Worm (Caenorhabditis elegans): Measurements from ENCODE around the gene mask-1.

Gene mask-1

ce11 chrIV:10366018-10366417 lies 8.7 kb upstream of the mask-1 start, which contains the start of gene sir-2.1 (continued):
- TF ChIP-seq attf-6 (GFP tag; IDR thresholded peaks at IDR 0.05) (peak; percentile 51), sdz-38 (tag; optimal IDR thresholded peaks at IDR 0.05) (no peak), ceh-100 (GFP tag; IDR thresholded peaks at IDR 0.05) (0 out of 2 replicates have a peak, but pooled peaks have one; percentile 26), F23B12.7 (tag; optimal IDR thresholded peaks at IDR 0.05; ENCODE audit: insufficient read depth) (peak; percentile 16), tbx-9 (tag; optimal IDR thresholded peaks at IDR 0.05; ENCODE audit: borderline replicate concordance) (no peak), attf-5 (GFP tag; optimal IDR thresholded peaks at IDR 0.05) (peak; percentile 61), F52B5.7 (tag; optimal IDR thresholded peaks at IDR 0.05) (peak; percentile 6), die-1 (tag; optimal IDR thresholded peaks at IDR 0.05) (peak; percentile 5), tlf-1 (GFP tag; optimal IDR thresholded peaks at IDR 0.05) (peak; percentile 18), attf-3 (GFP tag; conservative IDR thresholded peaks at IDR 0.05) (no peak), lir-1 (GFP tag; conservative IDR thresholded peaks at IDR 0.05) (no peak), ceh-79 (tag; optimal IDR thresholded peaks at IDR 0.05) (peak; percentile 37), ekl-4 (GFP tag; IDR thresholded peaks at IDR 0.05) (peak; percentile 42; the same call in 1 of the 2 replicates), somi-1 (GFP tag; optimal IDR thresholded peaks at IDR 0.05) (no peak), lsl-1 (GFP tag; optimal IDR thresholded peaks at IDR 0.05) (peak; percentile 26), chd-7 (tag; optimal IDR thresholded peaks at IDR 0.05) (peak; percentile 13), rcor-1 (GFP tag; IDR thresholded peaks at IDR 0.05) (0 out of 2 replicates have a peak, but pooled peaks have one; percentile 25), F33H1.4 (GFP tag; IDR thresholded peaks at IDR 0.05) (peak; percentile 66), snpc-3.4 (tag; optimal IDR thresholded peaks at IDR 0.05) (peak; percentile 35), Y56A3A.18 (GFP tag; IDR thresholded peaks at IDR 0.05) (no peak), sptf-2 (GFP tag; optimal IDR thresholded peaks at IDR 0.05) (no peak), ztf-18 (tag; optimal IDR thresholded peaks at IDR 0.05) (peak; percentile 91), xnd-1 (tag; optimal IDR thresholded peaks at IDR 0.05) (peak; percentile 11), lin-26 (GFP tag; IDR thresholded peaks at IDR 0.05) (no peak), hmg-1.2 (GFP tag; IDR thresholded peaks at IDR 0.05) (peak; percentile 44), atf-7 (tag; optimal IDR thresholded peaks at IDR 0.05) (no peak), athp-1 (tag; optimal IDR thresholded peaks at IDR 0.05) (peak; percentile 29)

ce11 chrIV:10367740-10368246 lies 6.9 kb upstream of the mask-1 start, which contains the start of gene pges-2:
Gene pges-2 (minus strand): TSS chrIV:10367790.
- TF ChIP-seq madf-6 (GFP tag; IDR thresholded peaks at IDR 0.05) = peak; percentile 6; the same call in 1 of the 2 replicates
- TF ChIP-seq F33H1.4 (GFP tag; IDR thresholded peaks at IDR 0.05) = peak; percentile 84
- TF ChIP-seq ztf-18 (tag; optimal IDR thresholded peaks at IDR 0.05) = peak; percentile 47
- TF ChIP-seq ztf-28 (GFP tag; IDR thresholded peaks at IDR 0.05) = no peak
- no peak for TF ChIP-seq sptf-2 (GFP tag; optimal IDR thresholded peaks at IDR 0.05)
- 0 out of 2 replicates have a peak, but pooled peaks have one; percentile 20 for TF ChIP-seq nfyb-1 (GFP tag; IDR thresholded peaks at IDR 0.05)
- TF ChIP-seq lin-40 (tag; optimal IDR thresholded peaks at IDR 0.05) = no peak
- TF ChIP-seq xnd-1 (tag; optimal IDR thresholded peaks at IDR 0.05) = no peak
- TF ChIP-seq unc-130 (GFP tag; optimal IDR thresholded peaks at IDR 0.05) = no peak
- TF ChIP-seq D2030.7 (GFP tag; IDR thresholded peaks at IDR 0.05) = no peak

- no peak for TF ChIP-seq D2030.7 (GFP tag; IDR thresholded peaks at IDR 0.05)
- no peak; the same call in 1 of the 2 replicates for TF ChIP-seq cebp-1 (GFP tag; IDR thresholded peaks at IDR 0.05)
- peak; percentile 82 for TF ChIP-seq cebp-1 (tag; optimal IDR thresholded peaks at IDR 0.05)
Observed at ce11 chrIV:10368326-10368725, 6.4 kb upstream of the mask-1 start, which contains the start of gene iars-1. Gene iars-1 (plus strand): TSS chrIV:10368601.
